Worm (Caenorhabditis elegans): ENCODE results near the gene spt-4.

- TF ChIP-seq unc-62 (GFP tag; optimal IDR thresholded peaks at IDR 0.05) (no peak), nhr-2 (tag; optimal IDR thresholded peaks at IDR 0.05) (no peak), nhr-237 (tag; optimal IDR thresholded peaks at IDR 0.05) (no peak), unc-120 (tag; optimal IDR thresholded peaks at IDR 0.05; ENCODE audit: poor library complexity, severe bottlenecking) (no peak), lsy-2 (tag; optimal IDR thresholded peaks at IDR 0.05) (no peak), blmp-1 (tag; optimal IDR thresholded peaks at IDR 0.05) (no peak), nhr-12 (tag; optimal IDR thresholded peaks at IDR 0.05) (no peak), elt-1 (tag; optimal IDR thresholded peaks at IDR 0.05; ENCODE audit: borderline replicate concordance, insufficient read depth) (no peak), snpc-4 (tag; optimal IDR thresholded peaks at IDR 0.05) (no peak), nhr-28 (tag; optimal IDR thresholded peaks at IDR 0.05) (no peak), ceh-83 (GFP tag; optimal IDR thresholded peaks at IDR 0.05) (no peak), tbx-8 (GFP tag; optimal IDR thresholded peaks at IDR 0.05) (no peak), mep-1 (tag; optimal IDR thresholded peaks at IDR 0.05) (no peak), ztf-11 (tag; optimal IDR thresholded peaks at IDR 0.05) (no peak)
Observed at ce11 chrIII:31600-31999, 38.0 kb downstream of the spt-4 start.
